Fruit fly (Drosophila melanogaster): Measurements from ENCODE around the gene PVRAP.

PVRAP gene

DNA sequence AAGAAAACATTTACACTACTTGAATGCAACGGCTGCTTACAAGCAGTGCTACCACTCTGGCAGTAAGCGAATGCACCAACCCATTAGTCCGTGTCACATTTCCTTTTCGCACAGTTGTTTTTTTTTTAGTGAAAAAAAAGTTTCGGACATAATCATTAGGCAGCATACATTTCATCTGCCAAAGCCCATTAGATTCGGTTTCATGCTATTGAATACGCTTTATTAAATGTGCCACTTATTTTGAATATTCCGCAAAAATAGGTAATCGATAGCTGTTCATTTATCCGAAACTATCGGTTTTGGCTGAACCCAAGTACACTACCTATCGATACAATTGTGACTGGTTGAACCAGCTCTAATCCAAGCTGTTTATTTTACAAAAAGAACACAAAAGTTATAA lies 57.8 kb downstream of the PVRAP start, which contains the start of gene tant:
Gene tant, plus strand, starts transcription at position 334 of the 400 bp plus-strand sequence.
- TF ChIP-seq Hnf4 (GFP tag; optimal IDR thresholded peaks at IDR 0.05) (no peak), CrebA (GFP tag; optimal IDR thresholded peaks at IDR 0.05; ENCODE audit: borderline replicate concordance) (no peak), Vsx2 (GFP tag; optimal IDR thresholded peaks at IDR 0.05; ENCODE audit: partially characterized antibody) (no peak), brk (GFP tag; optimal IDR thresholded peaks at IDR 0.05) (no peak), dsf (GFP tag; optimal IDR thresholded peaks at IDR 0.05; ENCODE audit: borderline replicate concordance) (no peak), Mio (GFP tag; optimal IDR thresholded peaks at IDR 0.05) (no peak), sv (GFP tag; optimal IDR thresholded peaks at IDR 0.05) (no peak), OdsH (GFP tag; optimal IDR thresholded peaks at IDR 0.05) (no peak), woc (GFP tag; optimal IDR thresholded peaks at IDR 0.05) (no peak), ey (GFP tag; optimal IDR thresholded peaks at IDR 0.05) (no peak), psq (GFP tag; optimal IDR thresholded peaks at IDR 0.05) (no peak), h (GFP tag; optimal IDR thresholded peaks at IDR 0.05) (peak; percentile 5), br (GFP tag; optimal IDR thresholded peaks at IDR 0.05) (no peak), HLH106 (tag; optimal IDR thresholded peaks at IDR 0.05) (no peak), CG9705 (GFP tag; optimal IDR thresholded peaks at IDR 0.05) (no peak), Sp1 (GFP tag; optimal IDR thresholded peaks at IDR 0.05) (no peak), sage (GFP tag; optimal IDR thresholded peaks at IDR 0.05) (no peak), dmrt93B (GFP tag; optimal IDR thresholded peaks at IDR 0.05) (peak; percentile 14), Myc (optimal IDR thresholded peaks at IDR 0.05) (peak; percentile 46), usp (GFP tag; optimal IDR thresholded peaks at IDR 0.05) (no peak), pan (optimal IDR thresholded peaks at IDR 0.05) (no peak), Abd-B (GFP tag; optimal IDR thresholded peaks at IDR 0.05) (no peak), N (GFP tag; optimal IDR thresholded peaks at IDR 0.05) (no peak), Rel (GFP tag; optimal IDR thresholded peaks at IDR 0.05) (no peak), Rel (tag; optimal IDR thresholded peaks at IDR 0.05) (peak; percentile 25), Hr83 (GFP tag; optimal IDR thresholded peaks at IDR 0.05; ENCODE audit: poor library complexity, severe bottlenecking) (peak; percentile 27), fru (GFP tag; optimal IDR thresholded peaks at IDR 0.05) (no peak), tai (GFP tag; optimal IDR thresholded peaks at IDR 0.05) (no peak)

DNA sequence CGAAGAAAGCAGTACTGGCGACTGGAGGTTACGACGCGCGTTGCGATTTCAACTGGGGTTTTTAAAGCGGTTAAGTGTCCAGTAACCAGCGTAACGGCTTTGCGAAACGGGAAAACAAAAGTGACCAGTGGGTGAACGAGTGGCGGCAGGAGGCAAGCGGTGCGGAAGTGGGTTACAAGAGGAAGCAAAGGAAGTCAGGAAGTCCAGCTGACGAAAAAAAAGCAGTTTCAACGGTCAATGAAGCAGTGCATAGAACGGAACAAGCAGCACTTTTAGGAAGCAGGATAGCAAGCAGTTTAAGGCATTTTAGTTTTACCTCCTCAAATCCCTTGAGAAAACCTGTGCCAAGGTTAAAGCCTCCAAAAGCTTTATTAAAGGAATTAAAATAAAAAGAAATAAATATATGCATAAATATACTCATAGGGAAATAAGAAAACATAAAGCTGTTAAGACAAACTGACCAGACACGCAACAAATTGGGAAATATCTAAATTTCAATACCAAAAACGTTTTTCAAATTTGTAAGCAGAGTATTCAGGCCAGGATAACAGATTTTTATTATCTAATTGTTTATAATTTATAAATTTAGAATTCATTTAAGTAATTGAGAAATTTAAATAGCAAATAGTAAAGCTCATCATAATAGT lies 62.2 kb downstream of the PVRAP start, which contains the start of gene CG6592:
Gene CG6592, plus strand, starts transcription at position 597 of the 647 bp plus-strand sequence.
- TF ChIP-seq HLH106 (tag; optimal IDR thresholded peaks at IDR 0.05) (peak; percentile 22), br (GFP tag; optimal IDR thresholded peaks at IDR 0.05) (peak; percentile 4), Vsx2 (GFP tag; optimal IDR thresholded peaks at IDR 0.05; ENCODE audit: partially characterized antibody) (no peak), rgr (GFP tag; optimal IDR thresholded peaks at IDR 0.05) (peak; percentile 41), dmrt93B (GFP tag; optimal IDR thresholded peaks at IDR 0.05) (peak; percentile 15), woc (GFP tag; optimal IDR thresholded peaks at IDR 0.05) (no peak)

DNA sequence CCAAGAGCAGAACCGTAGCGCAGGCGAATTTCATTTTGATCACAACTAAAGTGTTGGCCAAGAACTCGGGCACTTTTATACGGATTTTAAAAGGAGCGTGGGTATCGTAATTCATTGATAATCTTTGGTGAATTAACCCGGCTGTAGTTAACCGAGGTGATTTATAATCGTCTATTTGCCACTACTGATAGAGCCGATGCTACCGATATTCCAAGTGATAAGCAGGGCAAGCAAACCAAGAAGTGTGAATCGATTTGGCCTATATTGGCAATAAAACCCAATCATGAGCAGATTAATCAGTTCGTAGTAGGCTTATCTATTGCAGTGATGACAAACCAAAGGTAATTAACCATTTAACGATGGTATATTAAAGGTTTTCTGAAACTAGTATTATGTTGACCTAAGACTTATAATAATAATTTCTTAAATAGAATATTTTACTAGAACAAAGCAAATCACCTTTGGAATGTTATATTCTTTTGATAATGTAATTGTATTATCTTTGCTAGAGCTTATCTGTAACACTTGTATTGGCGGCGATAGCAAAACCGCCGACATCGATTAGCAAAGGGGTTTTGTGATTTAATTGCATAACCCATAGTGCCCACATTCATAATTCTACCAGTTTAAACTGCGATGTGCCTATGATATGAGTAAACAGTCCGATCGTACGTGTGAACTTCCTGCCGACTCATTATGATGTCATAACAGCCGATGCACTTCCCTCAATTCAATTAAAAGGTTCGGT lies 66.0 kb downstream of the PVRAP start, which contains the start of gene CG10472:
Gene CG10472, minus strand, starts transcription at position 51 of the 748 bp plus-strand sequence.
- TF ChIP-seq CrebA (GFP tag; optimal IDR thresholded peaks at IDR 0.05; ENCODE audit: borderline replicate concordance) (no peak), CG9705 (GFP tag; optimal IDR thresholded peaks at IDR 0.05) (no peak), tai (GFP tag; optimal IDR thresholded peaks at IDR 0.05) (no peak), Hr78 (GFP tag; optimal IDR thresholded peaks at IDR 0.05) (no peak), usp (GFP tag; optimal IDR thresholded peaks at IDR 0.05) (no peak), sv (GFP tag; optimal IDR thresholded peaks at IDR 0.05) (no peak), lola (GFP tag; optimal IDR thresholded peaks at IDR 0.05) (no peak), Vsx2 (GFP tag; optimal IDR thresholded peaks at IDR 0.05; ENCODE audit: partially characterized antibody) (no peak), Abd-B (GFP tag; optimal IDR thresholded peaks at IDR 0.05) (no peak), N (GFP tag; optimal IDR thresholded peaks at IDR 0.05) (no peak), h (GFP tag; optimal IDR thresholded peaks at IDR 0.05) (no peak), pan (optimal IDR thresholded peaks at IDR 0.05) (no peak), Sp1 (GFP tag; optimal IDR thresholded peaks at IDR 0.05) (no peak)

DNA sequence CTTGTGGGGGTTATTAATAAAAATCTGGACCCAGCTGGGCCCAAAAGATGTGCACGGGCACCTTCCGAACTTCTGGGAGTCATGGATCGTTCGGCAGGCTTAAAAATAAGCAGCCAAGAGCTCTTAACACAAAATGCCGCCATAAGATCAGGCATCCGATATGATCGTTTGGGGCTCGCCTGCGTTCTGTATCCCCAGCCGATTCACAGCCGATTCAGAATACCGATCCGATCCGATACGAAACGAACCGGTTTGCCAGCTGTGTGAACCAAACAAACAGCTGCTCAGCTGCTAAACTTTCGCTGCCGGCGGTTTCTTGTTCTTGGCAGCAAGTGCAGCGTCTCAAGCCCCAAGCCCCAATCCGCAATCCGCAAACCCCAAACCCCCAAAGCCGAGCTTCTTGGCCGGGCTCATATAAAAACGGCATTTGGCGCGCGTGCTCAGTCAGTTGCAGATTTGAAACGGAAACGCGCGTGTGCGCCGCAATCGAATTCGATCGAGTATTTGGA lies 68.9 kb downstream of the PVRAP start, which contains the start of gene CG42269:
Gene CG42269, plus strand, starts transcription at position 416 of the 509 bp plus-strand sequence.
- TF ChIP-seq brk (GFP tag; optimal IDR thresholded peaks at IDR 0.05) = no peak
- no peak for TF ChIP-seq foxo (GFP tag; optimal IDR thresholded peaks at IDR 0.05)
- no peak for TF ChIP-seq CG32264 (GFP tag; optimal IDR thresholded peaks at IDR 0.05)
- no peak for TF ChIP-seq CG9705 (GFP tag; optimal IDR thresholded peaks at IDR 0.05)
- no peak for TF ChIP-seq lola (GFP tag; optimal IDR thresholded peaks at IDR 0.05)
- TF ChIP-seq rgr (GFP tag; optimal IDR thresholded peaks at IDR 0.05) = no peak
- TF ChIP-seq Vsx2 (GFP tag; optimal IDR thresholded peaks at IDR 0.05; ENCODE audit: partially characterized antibody) = no peak
- TF ChIP-seq pan (optimal IDR thresholded peaks at IDR 0.05) = no peak
- no peak for TF ChIP-seq fru (GFP tag; optimal IDR thresholded peaks at IDR 0.05)
- TF ChIP-seq h (GFP tag; optimal IDR thresholded peaks at IDR 0.05) = peak; percentile 44
- no peak for TF ChIP-seq br (GFP tag; optimal IDR thresholded peaks at IDR 0.05)
- TF ChIP-seq GATAd (GFP tag; optimal IDR thresholded peaks at IDR 0.05) = no peak
- TF ChIP-seq Rel (GFP tag; optimal IDR thresholded peaks at IDR 0.05) = peak; percentile 0
- TF ChIP-seq Rel (tag; optimal IDR thresholded peaks at IDR 0.05) = no peak
- TF ChIP-seq Dfd (GFP tag; optimal IDR thresholded peaks at IDR 0.05) = no peak
